Fruit fly (Drosophila melanogaster) whole organism, embryonic: ENCODE measurements around the gene mthl9.

Experiments used
- Atf-2 ChIP-seq: fragments of 200-800 bp; sonication (Bioruptor generic); optimal IDR thresholded peaks from 2 replicates; lab custom pipeline; 2016; ENCODE audit warnings: missing biosample characterization, missing genetic modification characterization
- Awh ChIP-seq: fragments of 200-800 bp; sonication (Bioruptor generic); IDR thresholded peaks from 2 replicates; pipeline ENCODE4, ENCODE4 v1.3.6; 2022; ENCODE audit warnings: missing biosample characterization, missing genetic modification characterization
- CG11456 ChIP-seq: fragments of 200-800 bp; sonication (Bioruptor generic); IDR thresholded peaks from 3 replicates; pipeline ENCODE4 v1.3.6; 2022; ENCODE audit warnings: missing biosample characterization, missing genetic modification characterization
- CG11560 ChIP-seq: fragments of 200-800 bp; sonication (Bioruptor generic); IDR thresholded peaks from 3 replicates; pipeline ENCODE4 v1.3.6; 2022; ENCODE audit warnings: missing biosample characterization, missing genetic modification characterization
- CG12219 ChIP-seq: fragments of 200-800 bp; sonication (Bioruptor generic); optimal IDR thresholded peaks from 3 replicates; lab custom pipeline; 2018; ENCODE audit warnings: missing biosample characterization, mild to moderate bottlenecking, missing genetic modification characterization
- CG13296 ChIP-seq: fragments of 200-800 bp; sonication (Bioruptor generic); optimal IDR thresholded peaks from 3 replicates; lab custom pipeline; 2018; ENCODE audit warnings: missing biosample characterization, mild to moderate bottlenecking, missing genetic modification characterization
- CG13894 ChIP-seq: fragments of 200-800 bp; sonication (Bioruptor generic); optimal IDR thresholded peaks from 3 replicates; lab custom pipeline; 2018; ENCODE audit warnings: missing biosample characterization, mild to moderate bottlenecking, missing genetic modification characterization, moderate library complexity
- CG15514 ChIP-seq: fragments of 200-800 bp; sonication (Bioruptor generic); optimal IDR thresholded peaks from 3 replicates; lab custom pipeline; 2017; ENCODE audit warnings: missing biosample characterization, missing genetic modification characterization, mild to moderate bottlenecking, moderate library complexity, missing genetic modification reagents
- CG15601 ChIP-seq: fragments of 200-800 bp; sonication (Bioruptor generic); optimal IDR thresholded peaks from 3 replicates; lab custom pipeline; 2019; ENCODE audit warnings: missing biosample characterization, mild to moderate bottlenecking, missing genetic modification characterization, moderate library complexity
- CG17612 ChIP-seq: fragments of 200-800 bp; sonication (Bioruptor generic); IDR thresholded peaks from 2 replicates; pipeline ENCODE4 v1.3.6; 2022; ENCODE audit warnings: missing biosample characterization, missing genetic modification characterization
- CG31224 ChIP-seq: fragments of 200-800 bp; sonication (Bioruptor generic); IDR thresholded peaks from 2 replicates; pipeline ENCODE4 v1.3.6; 2022; ENCODE audit warnings: missing biosample characterization, missing genetic modification characterization
- CG31365 ChIP-seq: fragments of 200-800 bp; sonication (Bioruptor generic); optimal IDR thresholded peaks from 2 replicates; lab custom pipeline; 2018; ENCODE audit warnings: missing biosample characterization, mild to moderate bottlenecking, missing genetic modification characterization
- CG4820 ChIP-seq: fragments of 200-800 bp; sonication (Bioruptor generic); optimal IDR thresholded peaks from 3 replicates; lab custom pipeline; 2016; ENCODE audit warnings: missing biosample characterization, missing genetic modification characterization
- CG6175 ChIP-seq: fragments of 200-800 bp; sonication (Bioruptor generic); IDR thresholded peaks from 3 replicates; pipeline ENCODE4 v1.3.6; 2022; ENCODE audit warnings: missing biosample characterization, missing genetic modification characterization
- CG6654 ChIP-seq: fragments of 200-800 bp; sonication (Bioruptor generic); optimal IDR thresholded peaks from 2 replicates; lab custom pipeline; 2017; ENCODE audit warnings: missing biosample characterization, mild to moderate bottlenecking, missing genetic modification characterization
- CG8388 ChIP-seq: fragments of 200-800 bp; sonication (Bioruptor generic); optimal IDR thresholded peaks from 2 replicates; lab custom pipeline; 2019; ENCODE audit warnings: missing biosample characterization, mild to moderate bottlenecking, missing genetic modification characterization, moderate library complexity
- CG8478 ChIP-seq: fragments of >200 bp; optimal IDR thresholded peaks from 2 replicates; lab custom pipeline; 2018
- CG8944 ChIP-seq: fragments of 200-800 bp; sonication (Bioruptor generic); optimal IDR thresholded peaks from 3 replicates; lab custom pipeline; 2016; ENCODE audit warnings: missing biosample characterization, missing genetic modification characterization
- CG9932 ChIP-seq: fragments of 200-800 bp; sonication (Bioruptor generic); IDR thresholded peaks from 2 replicates; pipeline ENCODE4 v1.3.6; 2022; ENCODE audit warnings: missing biosample characterization, missing genetic modification characterization
- D19B ChIP-seq: fragments of 200-800 bp; sonication (Bioruptor generic); optimal IDR thresholded peaks from 2 replicates; lab custom pipeline; 2017; ENCODE audit warnings: missing biosample characterization, mild to moderate bottlenecking, missing genetic modification characterization
- Doc2 ChIP-seq: fragments of 200-800 bp; sonication (Bioruptor generic); IDR thresholded peaks from 2 replicates; pipeline ENCODE4 v1.3.6; 2022; ENCODE audit warnings: missing biosample characterization, missing genetic modification characterization
- Doc3 ChIP-seq: fragments of 200-800 bp; sonication (Bioruptor generic); IDR thresholded peaks from 3 replicates; pipeline ENCODE4 v1.3.6; 2022; ENCODE audit warnings: missing biosample characterization, missing genetic modification characterization; ENCODE audit not compliant: partially characterized antibody
- Dref ChIP-seq: fragments of 200-800 bp; sonication (Bioruptor generic); IDR thresholded peaks from 2 replicates; pipeline ENCODE4 v1.3.6; 2022; ENCODE audit warnings: missing biosample characterization, missing genetic modification characterization
- Ets65A ChIP-seq: fragments of 200-800 bp; sonication (Bioruptor generic); peaks from one replicate; lab custom pipeline; 2016; ENCODE audit warnings: missing biosample characterization, missing genetic modification characterization
- GATAe ChIP-seq: fragments of 200-800 bp; sonication (Bioruptor generic); conservative IDR thresholded peaks from 2 replicates; pipeline ENCODE4 v1.3.6; 2022; ENCODE audit warnings: missing biosample characterization, missing genetic modification characterization
- H2.0 ChIP-seq: fragments of 200-800 bp; sonication (Bioruptor generic); IDR thresholded peaks from 2 replicates; pipeline ENCODE4 v1.3.6; 2022; ENCODE audit warnings: missing biosample characterization, missing genetic modification characterization
- HLHmδ ChIP-seq: fragments of 200-800 bp; sonication (Bioruptor generic); optimal IDR thresholded peaks from 2 replicates; lab custom pipeline; 2018; ENCODE audit warnings: missing biosample characterization, mild to moderate bottlenecking, missing genetic modification characterization, moderate library complexity
- Hr39 ChIP-seq: fragments of >200 bp; optimal IDR thresholded peaks from 2 replicates; lab custom pipeline; 2017
- Hsf ChIP-seq: fragments of 200-800 bp; sonication (Bioruptor generic); optimal IDR thresholded peaks from 3 replicates; lab custom pipeline; 2016; ENCODE audit warnings: missing biosample characterization, missing genetic modification characterization
- Max ChIP-seq: fragments of 200-800 bp; sonication (Bioruptor generic); optimal IDR thresholded peaks from 2 replicates; lab custom pipeline; 2016; ENCODE audit warnings: missing biosample characterization, mild to moderate bottlenecking, missing genetic modification characterization
- Opbp ChIP-seq: fragments of 200-800 bp; sonication (Bioruptor generic); IDR thresholded peaks from 3 replicates; pipeline ENCODE4 v1.3.6; 2022; ENCODE audit warnings: missing biosample characterization, missing genetic modification characterization; ENCODE audit not compliant: partially characterized antibody
- Optix ChIP-seq: fragments of 200-800 bp; sonication (Bioruptor generic); IDR thresholded peaks from 3 replicates; pipeline ENCODE4 v1.3.6; 2022; ENCODE audit warnings: missing biosample characterization, missing genetic modification characterization
- Side ChIP-seq: fragments of 200-800 bp; sonication (Bioruptor generic); optimal IDR thresholded peaks from 2 replicates; lab custom pipeline; 2016; ENCODE audit warnings: missing biosample characterization, missing genetic modification characterization
- Spps ChIP-seq: fragments of 200-800 bp; sonication (Bioruptor generic); optimal IDR thresholded peaks from 2 replicates; lab custom pipeline; 2018; ENCODE audit warnings: missing biosample characterization, mild to moderate bottlenecking, missing genetic modification characterization
- Sry-δ ChIP-seq: fragments of 200-800 bp; sonication (Bioruptor generic); optimal IDR thresholded peaks from 2 replicates; lab custom pipeline; 2016; ENCODE audit warnings: missing biosample characterization, missing genetic modification characterization
- Trl ChIP-seq, 3 experiments: fragments of >200 bp in 2 of 3; fragments of 200-800 bp in 1 of 3; sonication (Bioruptor generic) in 1 of 3; optimal IDR thresholded peaks; 2 replicates in 1 of 3; 3 replicates in 2 of 3; lab custom pipeline; 2016 to 2017; ENCODE audit warnings: missing biosample characterization in 1 of 3, missing genetic modification characterization in 1 of 3
- abd-A ChIP-seq: fragments of 200-800 bp; sonication (Bioruptor generic); optimal IDR thresholded peaks from 3 replicates; lab custom pipeline; 2019; ENCODE audit warnings: missing biosample characterization, mild to moderate bottlenecking, missing genetic modification characterization, moderate library complexity
- amos ChIP-seq: fragments of 200-800 bp; sonication (Bioruptor generic); IDR thresholded peaks from 2 replicates; pipeline ENCODE4 v1.3.6; 2022; ENCODE audit warnings: missing biosample characterization, missing genetic modification characterization; ENCODE audit not compliant: partially characterized antibody
- az2 ChIP-seq: fragments of 200-800 bp; sonication (Bioruptor generic); optimal IDR thresholded peaks from 3 replicates; lab custom pipeline; 2016; ENCODE audit warnings: missing biosample characterization, missing genetic modification characterization
- dpn ChIP-seq, 2 experiments: fragments of 200-800 bp; sonication (Bioruptor generic); optimal IDR thresholded peaks; 3 replicates each; lab custom pipeline; 2016; ENCODE audit warnings: missing biosample characterization in 2 of 2, missing genetic modification characterization in 2 of 2
- fru ChIP-seq: fragments of >200 bp; optimal IDR thresholded peaks from 2 replicates; lab custom pipeline; 2017
- inv ChIP-seq: fragments of 200-800 bp; sonication (Bioruptor generic); IDR thresholded peaks from 2 replicates; pipeline ENCODE4 v1.3.6; 2022; ENCODE audit warnings: missing biosample characterization, missing genetic modification characterization; ENCODE audit not compliant: partially characterized antibody
- nau ChIP-seq: fragments of 200-800 bp; sonication (Bioruptor generic); optimal IDR thresholded peaks from 3 replicates; lab custom pipeline; 2017; ENCODE audit warnings: missing biosample characterization, mild to moderate bottlenecking, missing genetic modification characterization, missing genetic modification reagents
- nom ChIP-seq: fragments of 200-800 bp; sonication (Bioruptor generic); optimal IDR thresholded peaks from 2 replicates; lab custom pipeline; 2017; ENCODE audit warnings: missing biosample characterization, missing genetic modification characterization, mild to moderate bottlenecking, moderate library complexity, missing genetic modification reagents
- oc ChIP-seq: fragments of 200-800 bp; sonication (Bioruptor generic); optimal IDR thresholded peaks from 2 replicates; lab custom pipeline; 2018; ENCODE audit warnings: missing biosample characterization, mild to moderate bottlenecking, missing genetic modification characterization, moderate library complexity
- peb ChIP-seq: fragments of 200-800 bp; sonication (Bioruptor generic); IDR thresholded peaks from 2 replicates; pipeline ENCODE4 v1.3.6; 2022; ENCODE audit warnings: missing biosample characterization, missing genetic modification characterization
- run ChIP-seq: fragments of 200-800 bp; sonication (Bioruptor generic); optimal IDR thresholded peaks from 3 replicates; lab custom pipeline; 2018; ENCODE audit warnings: missing biosample characterization, mild to moderate bottlenecking, missing genetic modification characterization
- sna ChIP-seq: fragments of 200-800 bp; sonication (Bioruptor generic); IDR thresholded peaks from 2 replicates; pipeline ENCODE4 v1.3.6; 2022; ENCODE audit warnings: missing biosample characterization, missing genetic modification characterization; ENCODE audit not compliant: partially characterized antibody
- ssp ChIP-seq: fragments of 200-800 bp; sonication (Bioruptor generic); IDR thresholded peaks from 2 replicates; pipeline ENCODE4 v1.3.6; 2022; ENCODE audit warnings: missing biosample characterization, missing genetic modification characterization
- tgo ChIP-seq: fragments of 200-800 bp; sonication (Bioruptor generic); IDR thresholded peaks from 3 replicates; pipeline ENCODE4 v1.3.6; 2022; ENCODE audit warnings: missing biosample characterization, missing genetic modification characterization
- wdn ChIP-seq: fragments of 200-800 bp; sonication (Bioruptor generic); IDR thresholded peaks from 2 replicates; pipeline ENCODE4 v1.3.6; 2022; ENCODE audit warnings: missing biosample characterization, missing genetic modification characterization
- z ChIP-seq: fragments of 200-800 bp; sonication (Bioruptor generic); IDR thresholded peaks from 3 replicates; pipeline ENCODE4 v1.3.6; 2022; ENCODE audit warnings: missing biosample characterization, missing genetic modification characterization

Gene mthl9

dm6 chr3L:329153-329698 lies 2.9 kb downstream of the mthl9 start (continued):
- TF ChIP-seq Awh (GFP tag; lab: Robert Waterston, UW), result no peak
- TF ChIP-seq sna, result 0 out of 2 replicates have a peak, but pooled peaks have one; percentile 42
- no peak for TF ChIP-seq GATAe (GFP tag; lab: Robert Waterston, UW)
- no peak for TF ChIP-seq HLHmδ (GFP tag; lab: Kevin White, UChicago)
- TF ChIP-seq CG12219 (GFP tag; lab: Kevin White, UChicago), result no peak
- TF ChIP-seq CG31224, result no peak
- TF ChIP-seq CG9932, result no peak
- TF ChIP-seq Max, result no peak
- TF ChIP-seq z (GFP tag; lab: Robert Waterston, UW), result no peak
- TF ChIP-seq CG8478 (lab: Kevin White, UChicago), result no peak
- peak; percentile 16 for TF ChIP-seq Side (GFP tag; lab: Kevin White, UChicago)
- TF ChIP-seq Doc3 (GFP tag; lab: Robert Waterston, UW), result no peak
- TF ChIP-seq fru (lab: Kevin White, UChicago), result no peak
- no peak for TF ChIP-seq ssp (GFP tag; lab: Robert Waterston, UW)
- no peak for TF ChIP-seq Trl (optimal IDR thresholded peaks at IDR 0.05; lab: Kevin White, UChicago)
- TF ChIP-seq Trl (GFP tag; optimal IDR thresholded peaks at IDR 0.05; lab: Kevin White, UChicago), result no peak
- peak; percentile 69 for TF ChIP-seq CG13894 (tag; lab: Kevin White, UChicago)
- no peak for TF ChIP-seq abd-A (tag; lab: Kevin White, UChicago)
- no peak for TF ChIP-seq CG11456 (GFP tag; lab: Robert Waterston, UW)
- no peak for TF ChIP-seq CG17612 (GFP tag; lab: Robert Waterston, UW)
- TF ChIP-seq Hr39, result no peak
- no peak for TF ChIP-seq run (tag; lab: Kevin White, UChicago)
- TF ChIP-seq dpn (GFP tag; optimal IDR thresholded peaks at IDR 0.05; lab: Kevin White, UChicago), result no peak
- no peak for TF ChIP-seq Hsf (GFP tag; lab: Kevin White, UChicago)
- no peak for TF ChIP-seq CG6654 (GFP tag; lab: Kevin White, UChicago)
- no peak for TF ChIP-seq wdn (GFP tag; lab: Robert Waterston, UW)
- TF ChIP-seq peb (GFP tag; lab: Robert Waterston, UW), result no peak
- TF ChIP-seq CG11560 (tag; lab: Robert Waterston, UW), result no peak
- TF ChIP-seq Dref (GFP tag; lab: Robert Waterston, UW), result peak; percentile 71
- TF ChIP-seq Opbp, result no peak
- TF ChIP-seq Doc2 (GFP tag; lab: Robert Waterston, UW), result no peak
- peak; percentile 85 for TF ChIP-seq Ets65A (GFP tag; lab: Kevin White, UChicago)
- no peak for TF ChIP-seq H2.0
- TF ChIP-seq CG13296 (GFP tag; lab: Kevin White, UChicago), result peak; percentile 70
- TF ChIP-seq nom (GFP tag; lab: Kevin White, UChicago), result peak; percentile 14
- TF ChIP-seq CG15601 (tag; lab: Kevin White, UChicago), result no peak
- peak; percentile 64 for TF ChIP-seq CG15514 (GFP tag; lab: Kevin White, UChicago)
- no peak for TF ChIP-seq tgo (GFP tag; lab: Robert Waterston, UW)
- no peak for TF ChIP-seq CG6175 (GFP tag; lab: Robert Waterston, UW)
- TF ChIP-seq amos (GFP tag; lab: Robert Waterston, UW), result peak; percentile 21; the same call in 1 of the 2 replicates
- TF ChIP-seq Atf-2 (GFP tag; lab: Kevin White, UChicago), result no peak
- no peak for TF ChIP-seq nau (GFP tag; lab: Kevin White, UChicago)
- no peak for TF ChIP-seq D19B (GFP tag; lab: Kevin White, UChicago)
- TF ChIP-seq Spps (tag; lab: Kevin White, UChicago), result no peak
- TF ChIP-seq CG8388, result peak; percentile 86
- no peak for TF ChIP-seq az2 (GFP tag; lab: Kevin White, UChicago)
- TF ChIP-seq CG8944 (GFP tag; lab: Kevin White, UChicago), result no peak
- TF ChIP-seq Sry-δ, result peak; percentile 41
- no peak for TF ChIP-seq CG31365 (tag; lab: Kevin White, UChicago)
- TF ChIP-seq CG4820 (GFP tag; lab: Kevin White, UChicago), result no peak
- TF ChIP-seq Optix, result no peak
- TF ChIP-seq oc, result no peak
- TF ChIP-seq inv (GFP tag; lab: Robert Waterston, UW), result no peak
